Worm (Caenorhabditis elegans) whole organism, L3 larva: Measurements from ENCODE around the gene F58D12.1.

ENCODE experiments used
- aly-2 ChIP-seq: fragments of 150-350 bp; optimal IDR thresholded peaks from 2 replicates; lab custom pipeline; 2014; ENCODE audit warnings: missing biosample characterization, missing genetic modification characterization
- ama-1 ChIP-seq: fragments of 150-350 bp; optimal IDR thresholded peaks from 2 replicates; lab custom pipeline; 2018
- egl-27 ChIP-seq: sonication (generic microtip); optimal IDR thresholded peaks from 4 replicates; lab custom pipeline; 2017; ENCODE audit warnings: missing biosample characterization, missing genetic modification reagents, missing genetic modification characterization
- elt-3 ChIP-seq, 3 experiments: fragments of 150-350 bp in 1 of 3; sonication (generic microtip) in 2 of 3; optimal IDR thresholded peaks; 2 replicates in 2 of 3; 4 replicates in 1 of 3; lab custom pipeline; 2014 to 2017; ENCODE audit warnings: missing biosample characterization in 3 of 3, missing genetic modification characterization in 3 of 3
- lin-15B ChIP-seq: fragments of 150-350 bp; optimal IDR thresholded peaks from 2 replicates; lab custom pipeline; 2014; ENCODE audit warnings: missing biosample characterization, missing genetic modification characterization
- nhr-12 ChIP-seq: fragments of 150-350 bp; optimal IDR thresholded peaks from 2 replicates; lab custom pipeline; 2014; ENCODE audit warnings: missing biosample characterization, missing genetic modification characterization
- skn-1 ChIP-seq: fragments of 150-350 bp; optimal IDR thresholded peaks from 2 replicates; lab custom pipeline; 2014; ENCODE audit warnings: missing biosample characterization, missing genetic modification characterization
- snpc-4 ChIP-seq: fragments of 150-350 bp; optimal IDR thresholded peaks from 2 replicates; lab custom pipeline; 2014; ENCODE audit warnings: missing biosample characterization, missing genetic modification characterization
- ztf-11 ChIP-seq: fragments of 150-350 bp; optimal IDR thresholded peaks from 2 replicates; lab custom pipeline; 2014; ENCODE audit warnings: missing biosample characterization, missing genetic modification characterization
- ztf-4 ChIP-seq: fragments of 150-350 bp; optimal IDR thresholded peaks from 2 replicates; lab custom pipeline; 2014; ENCODE audit warnings: missing biosample characterization, missing genetic modification characterization

ce11 chrV:14011427-14011826 lies 37.9 kb upstream of the F58D12.1 start:
- TF ChIP-seq snpc-4 (tag; lab: Kevin White, UChicago) (no peak), skn-1 (tag; lab: Kevin White, UChicago) (no peak), aly-2 (no peak), elt-3 (tag; optimal IDR thresholded peaks at IDR 0.05; lab: Kevin White, UChicago) (no peak), ama-1 (no peak), nhr-12 (tag; lab: Kevin White, UChicago) (no peak), ztf-4 (no peak), lin-15B (no peak), egl-27 (no peak), ztf-11 (tag; lab: Kevin White, UChicago) (no peak)
